Comparison of ENCODE assay signal across 1 worm cellular context in the genomic region with DNA sequence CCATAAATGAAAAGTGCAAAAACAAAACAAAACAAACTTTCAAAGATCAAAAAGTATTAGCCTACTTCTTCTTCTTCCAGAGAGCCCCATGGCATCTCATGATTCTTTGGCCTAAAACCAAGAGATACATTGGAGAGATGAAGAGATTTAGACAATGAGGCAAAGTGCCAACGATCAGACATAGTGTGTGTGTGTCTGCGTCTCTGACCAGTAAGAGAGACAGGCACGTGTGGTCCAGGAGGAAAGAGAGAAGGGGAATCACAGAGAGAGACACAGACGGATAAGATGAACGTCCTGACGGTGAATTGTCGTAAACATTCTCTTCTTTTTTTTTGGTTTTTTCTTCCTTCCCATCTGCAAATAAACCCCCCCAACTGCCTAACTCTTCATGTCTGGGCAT.
TF ChIP-seq lines count a peak whose summit lies in the region.

No protein-coding gene starts in this region.

TF ChIP-seq in whole organism, L1 larva, 84 proteins besides CTCF, POLR2A, EP300 and RAD21 (continued from another document):
- TF ChIP-seq zip-4 (GFP tag; optimal IDR thresholded peaks at IDR 0.05; lab: Kevin White, UChicago) = no peak
- peak in 3 of 6 experiments; percentile 6 to 81 (median 74) for TF ChIP-seq elt-3 (tag; optimal IDR thresholded peaks at IDR 0.05; lab: Kevin White, UChicago)
- no peak for TF ChIP-seq ceh-63 (GFP tag; optimal IDR thresholded peaks at IDR 0.05; lab: Kevin White, UChicago)
- TF ChIP-seq fkh-10 (GFP tag; optimal IDR thresholded peaks at IDR 0.05; lab: Kevin White, UChicago) = peak; percentile 89
- no peak for TF ChIP-seq hpl-2 (GFP tag; optimal IDR thresholded peaks at IDR 0.05; lab: Kevin White, UChicago)
- no peak for TF ChIP-seq nhr-12 (tag; optimal IDR thresholded peaks at IDR 0.05; lab: Kevin White, UChicago)
- TF ChIP-seq unc-130 (tag; optimal IDR thresholded peaks at IDR 0.05; lab: Kevin White, UChicago) = peak; percentile 94
- peak; percentile 88 for TF ChIP-seq lin-13 (GFP tag; optimal IDR thresholded peaks at IDR 0.05; lab: Kevin White, UChicago)
- peak; percentile 58; the same call in 1 of the 2 replicates for TF ChIP-seq unc-98 (GFP tag; IDR thresholded peaks at IDR 0.05; lab: Robert Waterston, UW)
- peak; percentile 70 for TF ChIP-seq mab-9 (GFP tag; IDR thresholded peaks at IDR 0.05; lab: Robert Waterston, UW)
- peak; percentile 88 to 96 (median 95) for TF ChIP-seq ceh-82 (tag; optimal IDR thresholded peaks at IDR 0.05; lab: Kevin White, UChicago)
- peak; percentile 91 for TF ChIP-seq lir-3 (tag; optimal IDR thresholded peaks at IDR 0.05; lab: Kevin White, UChicago; ENCODE audit: poor library complexity)
- TF ChIP-seq lsy-2 (tag; optimal IDR thresholded peaks at IDR 0.05; lab: Kevin White, UChicago) = peak; percentile 93 to 96
- peak; percentile 37 for TF ChIP-seq C04F5.9 (tag; optimal IDR thresholded peaks at IDR 0.05; lab: Kevin White, UChicago)
- TF ChIP-seq ceh-90 (tag; optimal IDR thresholded peaks at IDR 0.05; lab: Kevin White, UChicago) = no peak
- peak; percentile 74 for TF ChIP-seq skn-1 (tag; optimal IDR thresholded peaks at IDR 0.05; lab: Kevin White, UChicago)
- TF ChIP-seq Y116A8C.19 (tag; optimal IDR thresholded peaks at IDR 0.05; lab: Kevin White, UChicago; ENCODE audit: borderline replicate concordance) = no peak
- TF ChIP-seq dsc-1 (tag; optimal IDR thresholded peaks at IDR 0.05; lab: Kevin White, UChicago) = peak; percentile 88
- TF ChIP-seq ceh-8 (GFP tag; optimal IDR thresholded peaks at IDR 0.05; lab: Kevin White, UChicago) = peak; percentile 44
- TF ChIP-seq sup-37 (GFP tag; optimal IDR thresholded peaks at IDR 0.05; lab: Kevin White, UChicago) = peak; percentile 49
- TF ChIP-seq nhr-71 (tag; optimal IDR thresholded peaks at IDR 0.05; lab: Kevin White, UChicago) = peak; percentile 99
- TF ChIP-seq ztf-11 (tag; optimal IDR thresholded peaks at IDR 0.05; lab: Kevin White, UChicago) = peak in 1 of 2 experiments; percentile 77
- no peak for TF ChIP-seq alr-1 (tag; optimal IDR thresholded peaks at IDR 0.05; lab: Kevin White, UChicago; ENCODE audit: borderline replicate concordance)
- peak; percentile 85 for TF ChIP-seq jun-1 (tag; optimal IDR thresholded peaks at IDR 0.05; lab: Kevin White, UChicago)
- TF ChIP-seq fkh-8 (tag; optimal IDR thresholded peaks at IDR 0.05; lab: Kevin White, UChicago) = peak; percentile 94
